In genomic region chr2L:14259783-14260182, dm6 we compare ENCODE assay signal across 1 fruit fly cellular context.
A peak's percentile ranks its signal among the peaks of the same experiment; 100 is the strongest.
TF ChIP-seq lines count a peak whose summit lies in the region.

No protein-coding gene starts in this region.

TF ChIP-seq in whole organism, embryonic, 481 proteins besides CTCF, POLR2A, EP300 and RAD21 (continued from another document):
- TF ChIP-seq gcm2 (GFP tag; optimal IDR thresholded peaks at IDR 0.05; lab: Kevin White, UChicago) (no peak), Taf1 (GFP tag; IDR thresholded peaks at IDR 0.05; lab: Robert Waterston, UW) (no peak), CG34376 (GFP tag; optimal IDR thresholded peaks at IDR 0.05; lab: Kevin White, UChicago) (no peak), HLH54F (GFP tag; optimal IDR thresholded peaks at IDR 0.05; lab: Kevin White, UChicago) (no peak), gem (tag; optimal IDR thresholded peaks at IDR 0.05; lab: Kevin White, UChicago) (peak; percentile 31), Ets65A (GFP tag; lab: Kevin White, UChicago) (peak; percentile 60), Drgx (GFP tag; IDR thresholded peaks at IDR 0.05; lab: Robert Waterston, UW) (peak; percentile 80), lbe (GFP tag; optimal IDR thresholded peaks at IDR 0.05; lab: Kevin White, UChicago) (no peak), CG8765 (GFP tag; IDR thresholded peaks at IDR 0.05; lab: Robert Waterston, UW) (no peak), CG16863 (GFP tag; optimal IDR thresholded peaks at IDR 0.05; lab: Kevin White, UChicago) (no peak), Gug (GFP tag; IDR thresholded peaks at IDR 0.05; lab: Robert Waterston, UW) (no peak), zf30C (GFP tag; optimal IDR thresholded peaks at IDR 0.05; lab: Kevin White, UChicago) (no peak), CG10543 (GFP tag; optimal IDR thresholded peaks at IDR 0.05; lab: Kevin White, UChicago) (no peak), CG11696 (GFP tag; IDR thresholded peaks at IDR 0.05; lab: Robert Waterston, UW) (no peak), Bdp1 (GFP tag; optimal IDR thresholded peaks at IDR 0.05; lab: Kevin White, UChicago) (no peak), CG1529 (GFP tag; optimal IDR thresholded peaks at IDR 0.05; lab: Kevin White, UChicago) (no peak), CG11456 (GFP tag; IDR thresholded peaks at IDR 0.05; lab: Robert Waterston, UW) (no peak), lmd (GFP tag; IDR thresholded peaks at IDR 0.05; lab: Robert Waterston, UW) (no peak), z (GFP tag; IDR thresholded peaks at IDR 0.05; lab: Robert Waterston, UW) (no peak), CG30403 (GFP tag; optimal IDR thresholded peaks at IDR 0.05; lab: Kevin White, UChicago) (no peak), kni (GFP tag; optimal IDR thresholded peaks at IDR 0.05; lab: Kevin White, UChicago) (no peak), Xrp1 (GFP tag; IDR thresholded peaks at IDR 0.05; lab: Robert Waterston, UW) (peak; percentile 20; the same call in 1 of the 2 replicates), Sin3A (optimal IDR thresholded peaks at IDR 0.05; lab: Kevin White, UChicago) (no peak), dmrt11E (tag; optimal IDR thresholded peaks at IDR 0.05; lab: Kevin White, UChicago) (peak; percentile 15), Bgb (GFP tag; IDR thresholded peaks at IDR 0.05; lab: Robert Waterston, UW; ENCODE audit: partially characterized antibody) (no peak), CG8359 (GFP tag; optimal IDR thresholded peaks at IDR 0.05; lab: Kevin White, UChicago; ENCODE audit: borderline replicate concordance) (no peak), CG4854 (GFP tag; optimal IDR thresholded peaks at IDR 0.05; lab: Kevin White, UChicago) (no peak), CG31441 (GFP tag; IDR thresholded peaks at IDR 0.05; lab: Robert Waterston, UW) (no peak), Ets97D (GFP tag; optimal IDR thresholded peaks at IDR 0.05; lab: Kevin White, UChicago) (no peak), ham (GFP tag; IDR thresholded peaks at IDR 0.05; lab: Robert Waterston, UW) (no peak), CG6654 (GFP tag; optimal IDR thresholded peaks at IDR 0.05; lab: Kevin White, UChicago) (no peak), Max (GFP tag; optimal IDR thresholded peaks at IDR 0.05; lab: Kevin White, UChicago) (no peak)
